Worm (Caenorhabditis elegans) whole organism, L4 larva: ENCODE results near the gene nhr-120.

ENCODE experiments used
- D1046.2 ChIP-seq: fragments of 200-800 bp; sonication (Bioruptor generic); IDR thresholded peaks from 2 replicates; pipeline ENCODE4 v1.3.6; 2022; ENCODE audit warnings: missing genetic modification characterization, missing compliant biosample characterization
- F49E8.2 ChIP-seq: sonication (generic microtip); optimal IDR thresholded peaks from 2 replicates; lab custom pipeline; 2016; ENCODE audit warnings: missing compliant biosample characterization, mild to moderate bottlenecking, missing genetic modification characterization, borderline replicate concordance
- T20F7.1 ChIP-seq: fragments of 200-800 bp; sonication (Bioruptor generic); optimal IDR thresholded peaks from 2 replicates; lab custom pipeline; 2018; ENCODE audit warnings: mild to moderate bottlenecking, missing genetic modification characterization, missing compliant biosample characterization
- Y105C5A.15 ChIP-seq: fragments of 200-800 bp; sonication (Bioruptor generic); IDR thresholded peaks from 2 replicates; pipeline ENCODE4 v1.3.6; 2022; ENCODE audit warnings: missing genetic modification characterization, missing compliant biosample characterization
- Y48G9A.11 ChIP-seq: fragments of 200-800 bp; sonication (Bioruptor generic); IDR thresholded peaks from 2 replicates; pipeline ENCODE4 v1.3.6; 2022; ENCODE audit warnings: missing genetic modification reagents, missing genetic modification characterization, missing compliant biosample characterization
- Y5F2A.4 ChIP-seq: fragments of 200-800 bp; sonication (Bioruptor generic); optimal IDR thresholded peaks from 2 replicates; lab custom pipeline; 2018; ENCODE audit warnings: mild to moderate bottlenecking, missing genetic modification characterization, missing compliant biosample characterization
- ZK546.5 ChIP-seq, 2 experiments: sonication (generic microtip); optimal IDR thresholded peaks; 2 replicates each; lab custom pipeline; 2017; ENCODE audit warnings: missing biosample characterization in 2 of 2, missing genetic modification characterization in 2 of 2
- aly-2 ChIP-seq: sonication (generic microtip); optimal IDR thresholded peaks from 2 replicates; lab custom pipeline; 2018; ENCODE audit warnings: missing biosample characterization, missing genetic modification characterization
- ama-1 ChIP-seq: fragments of 150-350 bp; optimal IDR thresholded peaks from 2 replicates; lab custom pipeline; 2014; ENCODE audit warnings: inconsistent platforms, mixed read lengths
- attf-4 ChIP-seq: sonication (generic microtip); optimal IDR thresholded peaks from 3 replicates; lab custom pipeline; 2017; ENCODE audit warnings: missing biosample characterization, missing genetic modification characterization
- ceh-44 ChIP-seq: fragments of 200-800 bp; sonication (Bioruptor generic); IDR thresholded peaks from 2 replicates; pipeline ENCODE4 v1.3.6; 2022; ENCODE audit warnings: missing genetic modification reagents, missing genetic modification characterization, missing compliant biosample characterization
- cey-2 ChIP-seq: sonication (generic microtip); optimal IDR thresholded peaks from 3 replicates; lab custom pipeline; 2017; ENCODE audit warnings: missing genetic modification characterization, mild to moderate bottlenecking, missing compliant biosample characterization, antibody characterized with exemption, borderline replicate concordance; ENCODE audit not compliant: insufficient read depth
- daf-12 ChIP-seq: fragments of 150-350 bp; optimal IDR thresholded peaks from 2 replicates; lab custom pipeline; 2014; ENCODE audit warnings: missing biosample characterization, missing genetic modification reagents, missing genetic modification characterization
- dmd-6 ChIP-seq: fragments of 200-800 bp; sonication (Bioruptor generic); IDR thresholded peaks from 2 replicates; pipeline ENCODE4 v1.3.6; 2022; ENCODE audit warnings: missing genetic modification reagents, missing genetic modification characterization, missing compliant biosample characterization
- dpl-1 ChIP-seq: fragments of 150-350 bp; optimal IDR thresholded peaks from 2 replicates; lab custom pipeline; 2014; ENCODE audit warnings: missing biosample characterization, missing genetic modification reagents, missing genetic modification characterization
- duxl-1 ChIP-seq: sonication (generic microtip); optimal IDR thresholded peaks from 2 replicates; lab custom pipeline; 2016; ENCODE audit warnings: mild to moderate bottlenecking, missing genetic modification characterization, moderate library complexity, missing compliant biosample characterization; ENCODE audit not compliant: poor library complexity
- egl-43 ChIP-seq: fragments of 200-800 bp; sonication (Bioruptor generic); IDR thresholded peaks from 2 replicates; pipeline ENCODE4 v1.3.6; 2022; ENCODE audit warnings: missing genetic modification reagents, missing genetic modification characterization, missing compliant biosample characterization
- fos-1 ChIP-seq: fragments of 150-350 bp; optimal IDR thresholded peaks from 2 replicates; lab custom pipeline; 2014; ENCODE audit warnings: missing biosample characterization, missing genetic modification characterization
- hlh-11 ChIP-seq: fragments of 200-800 bp; sonication (Bioruptor generic); optimal IDR thresholded peaks from 2 replicates; lab custom pipeline; 2018; ENCODE audit warnings: mild to moderate bottlenecking, missing genetic modification characterization, missing compliant biosample characterization
- hlh-30 ChIP-seq: sonication (generic microtip); optimal IDR thresholded peaks from 2 replicates; lab custom pipeline; 2017; ENCODE audit warnings: antibody characterized with exemption, mild to moderate bottlenecking, missing genetic modification characterization, missing compliant biosample characterization; ENCODE audit not compliant: insufficient read depth
- hmg-1.1 ChIP-seq: fragments of 200-800 bp; sonication (Bioruptor generic); IDR thresholded peaks from 2 replicates; pipeline ENCODE4 v1.3.6; 2022; ENCODE audit warnings: missing genetic modification reagents, missing genetic modification characterization, missing compliant biosample characterization
- lim-7 ChIP-seq: fragments of 200-800 bp; sonication (Bioruptor generic); IDR thresholded peaks from 2 replicates; pipeline ENCODE4 v1.3.6; 2022; ENCODE audit warnings: missing genetic modification characterization, missing compliant biosample characterization
- lin-1 ChIP-seq: fragments of 200-800 bp; sonication (Bioruptor generic); IDR thresholded peaks from 2 replicates; pipeline ENCODE4 v1.3.6; 2022; ENCODE audit warnings: missing genetic modification reagents, missing genetic modification characterization, missing compliant biosample characterization
- lin-15B ChIP-seq: fragments of 150-350 bp; sonication (generic microtip); optimal IDR thresholded peaks from 3 replicates; lab custom pipeline; 2014; ENCODE audit warnings: missing biosample characterization, missing genetic modification characterization
- lin-38 ChIP-seq: fragments of 200-800 bp; sonication (Bioruptor generic); IDR thresholded peaks from 2 replicates; pipeline ENCODE4 v1.3.6; 2022; ENCODE audit warnings: missing genetic modification reagents, missing genetic modification characterization, missing compliant biosample characterization
- lsy-2 ChIP-seq, 2 experiments: fragments of 150-350 bp in 1 of 2; sonication (generic microtip) in 1 of 2; optimal IDR thresholded peaks; 2 replicates each; lab custom pipeline; 2014 to 2017; ENCODE audit warnings: missing biosample characterization in 2 of 2, missing genetic modification characterization in 2 of 2
- madf-5 ChIP-seq, 2 experiments: fragments of 200-800 bp; sonication (Bioruptor generic); IDR thresholded peaks; 2 replicates each; pipeline ENCODE4 v1.3.6; 2022; ENCODE audit warnings: missing compliant biosample characterization in 2 of 2, missing genetic modification characterization in 2 of 2
- mdl-1 ChIP-seq, 2 experiments: fragments of 150-350 bp in 1 of 2; sonication (generic microtip) in 1 of 2; optimal IDR thresholded peaks; 2 replicates each; lab custom pipeline; 2014 to 2017; ENCODE audit warnings: missing biosample characterization in 2 of 2, missing genetic modification characterization in 2 of 2
- mdt-29 ChIP-seq: fragments of 200-800 bp; sonication (Bioruptor generic); IDR thresholded peaks from 2 replicates; pipeline ENCODE4 v1.3.6; 2022; ENCODE audit warnings: missing genetic modification reagents, missing genetic modification characterization, missing compliant biosample characterization
- mxl-2 ChIP-seq: fragments of 200-800 bp; sonication (Bioruptor generic); conservative IDR thresholded peaks from 2 replicates; pipeline ENCODE4 v1.3.6; 2022; ENCODE audit warnings: missing genetic modification reagents, missing genetic modification characterization, missing compliant biosample characterization
- nhr-102 ChIP-seq: sonication (generic microtip); optimal IDR thresholded peaks from 2 replicates; lab custom pipeline; 2016; ENCODE audit warnings: mild to moderate bottlenecking, missing genetic modification characterization, moderate library complexity, missing compliant biosample characterization
- nhr-111 ChIP-seq: fragments of 200-800 bp; sonication (Bioruptor generic); optimal IDR thresholded peaks from 2 replicates; lab custom pipeline; 2018; ENCODE audit warnings: mild to moderate bottlenecking, missing genetic modification characterization, missing compliant biosample characterization
- nhr-28 ChIP-seq: fragments of 150-350 bp; optimal IDR thresholded peaks from 2 replicates; lab custom pipeline; 2014; ENCODE audit warnings: missing biosample characterization, missing genetic modification characterization
- nhr-42 ChIP-seq: fragments of 200-800 bp; sonication (Bioruptor generic); IDR thresholded peaks from 2 replicates; pipeline ENCODE4 v1.3.6; 2022; ENCODE audit warnings: missing genetic modification characterization, missing compliant biosample characterization
- nhr-48 ChIP-seq: sonication (generic microtip); optimal IDR thresholded peaks from 2 replicates; lab custom pipeline; 2016; ENCODE audit warnings: mild to moderate bottlenecking, missing genetic modification characterization, missing compliant biosample characterization
- nhr-76 ChIP-seq: fragments of 150-350 bp; optimal IDR thresholded peaks from 2 replicates; lab custom pipeline; 2014; ENCODE audit warnings: missing biosample characterization, missing genetic modification characterization
- nhr-77 ChIP-seq: fragments of 150-350 bp; optimal IDR thresholded peaks from 2 replicates; lab custom pipeline; 2014; ENCODE audit warnings: missing biosample characterization, missing genetic modification characterization
- pha-4 ChIP-seq, 2 experiments: fragments of 150-350 bp in 1 of 2; fragments of 200-800 bp in 1 of 2; sonication (Bioruptor generic) in 1 of 2; IDR thresholded peaks in 1 of 2; optimal IDR thresholded peaks in 1 of 2; 2 replicates each; pipeline versions ENCODE4 v1.3.6 to Lab custom; 2014 to 2022; ENCODE audit warnings: missing genetic modification characterization in 2 of 2, missing genetic modification reagents in 2 of 2, missing biosample characterization in 1 of 2, missing compliant biosample characterization in 1 of 2
- php-3 ChIP-seq: fragments of 200-800 bp; sonication (Bioruptor generic); IDR thresholded peaks from 2 replicates; pipeline ENCODE4 v1.3.6; 2022; ENCODE audit warnings: missing genetic modification reagents, missing genetic modification characterization, missing compliant biosample characterization
- saeg-2 ChIP-seq: fragments of 200-800 bp; sonication (Bioruptor generic); IDR thresholded peaks from 2 replicates; pipeline ENCODE4 v1.3.6; 2022; ENCODE audit warnings: missing genetic modification reagents, missing genetic modification characterization, missing compliant biosample characterization
- set-16 ChIP-seq: fragments of 200-800 bp; sonication (Bioruptor generic); IDR thresholded peaks from 2 replicates; pipeline ENCODE4 v1.3.6; 2022; ENCODE audit warnings: missing genetic modification reagents, missing genetic modification characterization, missing compliant biosample characterization
- skn-1 ChIP-seq: fragments of 150-350 bp; optimal IDR thresholded peaks from 2 replicates; lab custom pipeline; 2014; ENCODE audit warnings: missing biosample characterization, missing genetic modification characterization
- tag-97 ChIP-seq: fragments of 200-800 bp; sonication (Bioruptor generic); IDR thresholded peaks from 2 replicates; pipeline ENCODE4 v1.3.6; 2022; ENCODE audit warnings: missing genetic modification characterization, missing compliant biosample characterization
- tra-1 ChIP-seq: fragments of 200-800 bp; sonication (Bioruptor generic); IDR thresholded peaks from 2 replicates; pipeline ENCODE4 v1.3.6; 2022; ENCODE audit warnings: missing genetic modification reagents, missing genetic modification characterization, missing compliant biosample characterization
- unc-62 ChIP-seq, 3 experiments: fragments of 150-350 bp in 1 of 3; sonication (generic microtip); optimal IDR thresholded peaks in 2 of 3; peaks in 1 of 3; 1 replicate in 1 of 3; 2 replicates in 2 of 3; lab custom pipeline; 2014 to 2017; ENCODE audit warnings: missing biosample characterization in 3 of 3, missing genetic modification characterization in 3 of 3, missing genetic modification reagents in 3 of 3, missing genotype in 1 of 3
- zfp-2 ChIP-seq: sonication (generic microtip); optimal IDR thresholded peaks from 2 replicates; lab custom pipeline; 2016; ENCODE audit warnings: mild to moderate bottlenecking, missing genetic modification characterization, missing compliant biosample characterization

Gene nhr-120

DNA sequence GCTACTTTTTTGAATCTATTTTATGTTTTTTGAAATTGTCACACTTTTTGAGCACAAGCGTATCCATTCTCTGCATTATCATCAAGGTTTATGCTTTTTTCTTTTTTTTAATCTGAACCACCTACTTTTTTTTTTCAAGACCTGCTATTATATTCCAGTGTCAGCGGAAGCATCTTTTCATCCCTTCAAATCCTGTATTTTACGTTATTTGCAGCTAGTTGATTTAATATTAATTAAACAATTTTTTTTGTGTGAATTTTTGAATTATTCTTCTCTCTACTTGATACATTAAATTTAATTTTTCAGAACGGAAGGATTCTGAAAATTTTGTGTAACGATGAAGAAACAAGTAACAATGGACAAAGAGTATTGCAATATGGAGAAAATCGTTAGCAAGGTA lies 30.7 kb downstream of the nhr-120 start, which contains the start of gene C25B8.8:
Gene C25B8.8, plus strand, starts transcription at position 301 of the 400 bp plus-strand sequence.
- TF ChIP-seq saeg-2 (GFP tag; lab: Robert Waterston, UW) (no peak), ama-1 (lab: Kevin White, UChicago) (no peak), ceh-44 (GFP tag; lab: Robert Waterston, UW) (no peak), nhr-28 (tag; lab: Kevin White, UChicago) (no peak), D1046.2 (GFP tag; lab: Robert Waterston, UW) (no peak), php-3 (no peak), Y5F2A.4 (GFP tag; lab: Kevin White, UChicago) (no peak)
- TF ChIP-seq, all 104 proteins: peak for 0

DNA sequence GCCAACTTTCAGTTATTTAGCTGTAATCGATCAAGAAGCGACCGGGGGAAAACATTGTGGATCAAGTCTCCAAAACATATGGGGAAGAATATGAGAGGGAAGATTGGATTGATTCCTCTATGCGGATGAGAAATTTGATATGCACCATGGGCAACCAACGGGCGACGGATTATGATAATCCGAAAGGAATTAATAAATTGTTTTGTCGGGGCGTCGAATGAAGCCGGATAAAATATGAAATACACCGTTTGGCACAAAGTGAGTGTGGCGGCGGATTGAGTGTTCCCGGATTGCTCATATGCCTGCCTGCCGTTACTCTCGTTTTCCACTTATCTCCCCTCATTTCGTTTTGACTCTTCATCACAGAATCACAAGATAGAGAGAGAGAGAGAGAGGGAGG lies 31.2 kb downstream of the nhr-120 start:
- TF ChIP-seq lin-38 (GFP tag; lab: Robert Waterston, UW): peak; percentile 26
- TF ChIP-seq hmg-1.1: no peak
- peak; percentile 34 for TF ChIP-seq T20F7.1 (GFP tag; lab: Kevin White, UChicago)
- 0 out of 2 replicates have a peak, but pooled peaks have one; percentile 16 for TF ChIP-seq nhr-42 (GFP tag; lab: Robert Waterston, UW)
- TF ChIP-seq nhr-111 (GFP tag; lab: Kevin White, UChicago): no peak
- peak; percentile 6 for TF ChIP-seq hlh-11
- TF ChIP-seq dpl-1 (GFP tag; lab: Kevin White, UChicago): no peak
- peak; percentile 42 for TF ChIP-seq nhr-102 (tag; lab: Kevin White, UChicago)

- TF ChIP-seq dmd-6 (GFP tag; lab: Robert Waterston, UW): peak; percentile 73
- peak; percentile 56 for TF ChIP-seq hlh-11
- no peak for TF ChIP-seq duxl-1 (tag; lab: Kevin White, UChicago)
- TF ChIP-seq lim-7 (GFP tag; lab: Robert Waterston, UW): no peak
- no peak for TF ChIP-seq tag-97 (GFP tag; lab: Robert Waterston, UW)
- TF ChIP-seq hlh-30: peak; percentile 46
- TF ChIP-seq madf-5 (GFP tag; IDR thresholded peaks at IDR 0.05; lab: Robert Waterston, UW): no peak
- no peak for TF ChIP-seq attf-4 (tag; lab: Kevin White, UChicago)
- TF ChIP-seq egl-43 (GFP tag; lab: Robert Waterston, UW): no peak
- no peak for TF ChIP-seq Y48G9A.11 (GFP tag; lab: Robert Waterston, UW)
- no peak for TF ChIP-seq lin-38 (GFP tag; lab: Robert Waterston, UW)
- peak; percentile 78 for TF ChIP-seq mdt-29
- no peak for TF ChIP-seq mxl-2 (GFP tag; lab: Robert Waterston, UW)
- TF ChIP-seq nhr-77 (tag; lab: Kevin White, UChicago): peak; percentile 32
- TF ChIP-seq lsy-2 (tag; optimal IDR thresholded peaks at IDR 0.05; lab: Kevin White, UChicago): no peak
- TF ChIP-seq ZK546.5 (tag; optimal IDR thresholded peaks at IDR 0.05; lab: Kevin White, UChicago): no peak
- no peak for TF ChIP-seq lin-15B
- no peak for TF ChIP-seq fos-1 (tag; lab: Kevin White, UChicago)
- no peak for TF ChIP-seq zfp-2
- TF ChIP-seq nhr-48: no peak
- TF ChIP-seq daf-12 (tag; lab: Kevin White, UChicago): no peak
- no peak for TF ChIP-seq pha-4 (GFP tag; IDR thresholded peaks at IDR 0.05; lab: Robert Waterston, UW)
- no peak for TF ChIP-seq pha-4 (tag; optimal IDR thresholded peaks at IDR 0.05; lab: Kevin White, UChicago)
- TF ChIP-seq unc-62 (GFP tag; optimal IDR thresholded peaks at IDR 0.05 in 1 of 2; lab: Kevin White, UChicago): no peak
- no peak for TF ChIP-seq unc-62 (tag; optimal IDR thresholded peaks at IDR 0.05; lab: Kevin White, UChicago)
- TF ChIP-seq cey-2 (tag; lab: Kevin White, UChicago): no peak
- TF ChIP-seq Y5F2A.4 (GFP tag; lab: Kevin White, UChicago): no peak
- TF ChIP-seq nhr-76 (tag; lab: Kevin White, UChicago): no peak
- TF ChIP-seq F49E8.2: no peak
- TF ChIP-seq lin-1: peak; percentile 46; the same call in 1 of the 2 replicates
- no peak for TF ChIP-seq aly-2 (tag; lab: Kevin White, UChicago)
- TF ChIP-seq Y105C5A.15 (GFP tag; lab: Robert Waterston, UW): no peak
- TF ChIP-seq set-16 (GFP tag; lab: Robert Waterston, UW): no peak
- peak in 1 of 2 experiments; percentile 10 for TF ChIP-seq mdl-1 (tag; optimal IDR thresholded peaks at IDR 0.05; lab: Kevin White, UChicago)
- no peak for TF ChIP-seq skn-1 (tag; lab: Kevin White, UChicago)
- TF ChIP-seq tra-1 (GFP tag; lab: Robert Waterston, UW): peak; percentile 50; the same call in 1 of the 2 replicates
These were observed 32.8 kb downstream of the nhr-120 start for ce11 chrX:6607599-6607998.
